Fruit fly (Drosophila melanogaster): ENCODE results near the gene Rim2.

The Rim2 gene

DNA sequence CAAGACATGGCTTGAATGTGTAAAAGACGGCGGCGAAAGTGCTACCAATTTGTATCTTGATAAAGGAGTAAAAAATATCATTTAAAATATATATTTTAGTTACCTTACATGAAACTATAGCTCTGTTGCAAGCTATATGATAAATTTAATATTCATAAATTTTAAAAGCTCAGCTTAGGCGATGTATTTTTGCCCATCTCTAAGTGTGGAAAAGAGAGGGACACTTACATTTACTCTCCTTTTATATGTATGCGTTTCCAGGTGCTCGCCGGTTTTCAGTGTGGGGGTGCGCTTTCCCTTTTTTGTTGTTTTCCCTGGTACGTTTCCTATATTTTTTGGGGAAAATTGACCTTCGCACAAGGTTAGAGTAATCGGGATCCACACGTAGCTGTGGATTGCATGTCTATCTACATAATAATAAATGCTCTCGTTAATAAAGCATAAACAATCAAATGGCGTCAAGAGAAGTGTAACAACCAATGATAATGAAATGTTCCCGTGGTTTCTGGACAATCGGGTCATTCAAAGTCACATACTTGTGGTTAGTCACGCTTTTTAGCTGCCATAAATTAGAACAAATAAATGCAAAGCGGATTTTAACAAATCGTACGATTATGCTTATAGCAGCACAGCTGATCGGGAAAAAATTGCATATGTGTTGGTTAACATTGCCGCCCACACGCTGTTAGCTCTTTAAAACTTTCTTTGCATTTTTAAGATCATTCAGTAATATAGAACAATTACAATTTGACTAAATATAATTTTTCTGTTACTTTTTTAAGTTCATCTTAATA, 3.8 kb upstream of the Rim2 start:
- TF ChIP-seq CTCF (optimal IDR thresholded peaks at IDR 0.05) (no peak), CG8478 (optimal IDR thresholded peaks at IDR 0.05) (no peak)

DNA sequence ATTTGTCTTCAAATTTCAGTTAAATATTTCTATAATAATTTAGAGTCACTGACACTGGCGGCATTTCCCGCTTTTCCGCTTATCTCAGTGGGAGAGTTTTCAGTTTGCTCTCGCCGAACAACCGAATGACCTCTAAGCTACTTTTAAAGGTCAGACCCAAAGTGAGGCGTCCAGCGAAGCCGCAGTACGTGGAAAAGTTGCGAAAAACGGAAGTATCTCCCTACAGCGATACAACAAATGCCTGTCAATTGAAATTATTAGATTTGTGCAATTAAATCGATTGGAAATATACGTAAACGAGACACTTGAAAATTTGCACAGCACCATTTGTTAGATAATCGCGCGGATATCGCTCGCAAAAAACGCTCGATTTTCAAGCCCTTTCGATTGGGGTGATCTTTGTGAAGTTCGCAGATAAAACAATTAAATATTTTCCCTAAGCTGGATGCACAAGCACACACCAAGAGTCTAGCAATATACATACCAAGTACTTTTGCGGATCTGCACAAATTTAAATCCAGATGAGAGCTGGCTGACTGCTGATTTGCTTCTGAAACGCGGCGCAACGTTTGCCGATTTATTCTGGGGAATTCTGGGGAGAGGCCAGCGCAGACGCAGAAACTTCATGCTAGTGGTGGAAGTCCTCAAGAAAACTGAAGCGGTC, 3.1 kb upstream of the Rim2 start:
- TF ChIP-seq CG8478 (optimal IDR thresholded peaks at IDR 0.05) (no peak), CTCF (optimal IDR thresholded peaks at IDR 0.05) (no peak)

DNA sequence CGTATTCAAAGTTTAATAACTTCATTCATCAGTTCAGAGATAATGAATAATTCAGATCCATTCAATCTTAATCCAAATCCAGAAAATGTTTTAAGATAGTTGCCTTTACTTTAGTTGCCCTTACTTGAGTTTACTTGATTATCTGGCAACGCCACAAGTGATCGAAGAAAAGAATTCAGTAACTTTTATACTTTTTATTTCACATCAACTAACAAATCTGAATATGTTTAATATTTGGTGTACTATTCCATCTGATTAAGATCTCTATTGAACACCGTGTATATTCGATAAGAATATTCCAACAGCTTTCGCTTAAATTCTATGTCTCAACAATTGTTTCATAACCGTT, 378 bp upstream of the Rim2 start:
- TF ChIP-seq CG8478 (optimal IDR thresholded peaks at IDR 0.05) (no peak), CTCF (optimal IDR thresholded peaks at IDR 0.05) (no peak)

DNA sequence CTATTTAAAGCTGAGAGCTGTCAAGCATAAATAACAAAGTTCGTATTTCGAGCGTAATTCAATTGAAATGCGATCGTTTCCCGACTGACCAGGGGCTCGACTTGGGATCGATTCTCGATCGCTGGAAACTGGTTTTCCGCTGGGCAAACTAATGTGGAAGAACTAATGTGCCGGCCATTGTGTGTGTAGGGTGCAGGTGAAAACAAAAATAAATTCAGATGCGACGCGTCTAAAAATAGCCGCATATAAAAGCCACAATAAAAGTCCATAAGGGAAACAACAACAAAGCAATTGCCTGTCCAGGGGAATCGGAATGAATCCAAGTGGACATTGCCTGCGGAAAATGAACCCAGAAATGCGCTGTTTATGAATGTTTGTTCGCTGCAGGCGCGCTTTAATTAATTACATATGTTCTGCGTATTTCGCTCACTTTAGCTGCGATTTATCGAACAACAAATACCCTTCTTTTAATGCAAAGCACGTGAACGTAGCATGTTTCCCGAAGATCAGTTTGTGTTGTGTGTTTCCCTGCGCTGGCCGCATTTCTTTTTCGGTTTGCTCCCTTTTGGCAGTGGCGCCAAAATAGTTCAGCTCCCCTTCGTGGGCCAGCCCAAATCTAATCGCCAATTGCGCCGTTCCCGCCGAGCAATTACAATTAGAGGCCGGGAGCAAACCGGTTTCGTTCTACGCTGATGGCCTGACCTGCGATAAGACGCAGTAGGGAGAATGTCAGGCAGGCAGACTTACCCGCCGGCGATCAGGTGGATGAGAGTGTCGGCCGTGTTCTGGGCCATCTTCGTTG, 852 bp downstream of the Rim2 start:
- TF ChIP-seq CG8478 (optimal IDR thresholded peaks at IDR 0.05) (no peak), CTCF (optimal IDR thresholded peaks at IDR 0.05) (no peak)

DNA sequence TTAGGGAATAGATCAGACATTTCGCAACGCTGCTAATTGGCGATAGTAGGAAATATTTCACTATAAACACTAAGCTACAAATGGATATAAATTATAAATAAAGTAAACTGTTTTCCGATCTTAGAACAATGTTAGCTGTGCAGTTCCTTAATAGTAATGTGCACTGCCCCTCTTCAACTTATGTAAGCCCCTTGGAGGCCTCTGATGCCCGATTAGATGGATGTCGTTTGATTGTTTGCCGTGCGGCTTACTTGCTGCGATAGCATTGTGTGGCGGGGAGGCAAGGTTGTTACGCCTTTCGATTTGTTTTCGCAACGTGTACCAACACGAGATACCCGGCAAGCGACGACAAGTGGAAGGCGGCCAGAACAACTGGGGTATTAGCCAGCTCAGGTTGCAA, 1.9 kb downstream of the Rim2 start:
- TF ChIP-seq CTCF (optimal IDR thresholded peaks at IDR 0.05) (no peak), CG8478 (optimal IDR thresholded peaks at IDR 0.05) (no peak)

DNA sequence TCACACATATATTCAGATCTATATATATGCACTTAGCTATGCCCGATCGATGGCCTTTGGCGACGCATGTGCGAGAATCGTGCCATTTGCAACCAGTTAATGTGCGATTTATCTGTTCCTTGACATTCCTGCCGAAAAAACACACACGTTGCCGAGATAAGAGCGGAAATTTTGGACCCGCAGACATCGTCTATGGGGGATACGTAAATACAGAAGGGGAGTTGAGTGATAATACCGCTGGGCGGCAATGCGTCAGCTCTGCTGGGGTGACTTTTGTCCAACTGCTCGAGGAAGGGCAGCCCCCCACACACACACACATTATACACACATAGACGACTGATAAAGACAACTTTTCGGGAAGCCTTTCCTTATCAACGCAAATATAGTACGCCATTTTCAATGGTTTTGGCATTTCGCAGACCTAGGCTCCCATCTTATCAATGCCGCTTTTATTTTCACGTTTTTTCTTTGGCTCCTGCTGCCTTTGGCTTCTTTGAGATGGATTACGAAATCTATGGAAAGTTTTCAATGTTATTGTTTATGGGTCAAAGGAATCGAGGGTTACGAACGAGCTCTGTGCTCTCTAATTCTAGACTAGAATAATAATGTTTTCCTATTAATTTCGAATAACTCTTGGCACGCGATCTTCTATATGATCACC, 3.2 kb downstream of the Rim2 start:
- TF ChIP-seq CTCF (optimal IDR thresholded peaks at IDR 0.05) (no peak), CG8478 (optimal IDR thresholded peaks at IDR 0.05) (no peak)

DNA sequence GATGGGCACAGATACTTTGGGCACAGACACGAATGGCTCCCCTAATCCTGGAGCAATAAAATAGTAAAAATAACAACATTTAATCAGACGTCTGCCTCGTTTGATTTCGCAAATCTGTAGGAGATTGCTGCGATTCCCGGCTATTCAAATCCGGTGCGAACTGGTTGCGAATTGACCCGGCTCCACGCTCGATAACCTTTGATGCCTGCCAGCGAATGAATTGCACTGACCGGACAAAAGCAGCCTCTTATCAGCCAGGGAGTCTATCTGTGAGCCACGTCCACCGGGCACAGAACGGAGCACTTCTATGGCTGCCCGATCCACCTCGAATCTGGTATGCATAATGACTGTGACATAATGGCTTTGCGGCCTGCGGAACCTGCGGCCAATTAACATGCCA, 4.2 kb downstream of the Rim2 start:
- no peak for TF ChIP-seq CTCF (optimal IDR thresholded peaks at IDR 0.05)
- TF ChIP-seq CG8478 (optimal IDR thresholded peaks at IDR 0.05): no peak

DNA sequence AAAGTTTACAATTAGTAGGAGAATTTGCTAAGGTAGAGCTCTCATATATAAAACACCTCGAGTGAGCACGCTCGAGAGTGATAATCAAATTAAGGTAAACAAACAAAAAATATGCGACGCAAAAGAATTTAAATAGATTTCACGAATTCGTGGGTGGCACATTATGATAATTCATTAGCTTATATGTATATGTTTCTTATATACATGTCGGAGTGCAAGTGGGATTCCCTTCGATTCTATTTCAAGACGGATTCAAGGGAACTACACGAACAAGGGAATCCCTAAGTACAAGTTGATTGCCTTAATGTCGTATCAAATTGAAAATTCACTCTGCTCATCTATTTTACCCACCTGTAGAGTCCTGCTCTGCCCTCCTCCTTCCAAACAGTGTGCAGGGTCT, 6.9 kb downstream of the Rim2 start:
- TF ChIP-seq CTCF (optimal IDR thresholded peaks at IDR 0.05) (no peak), CG8478 (optimal IDR thresholded peaks at IDR 0.05) (no peak)

DNA sequence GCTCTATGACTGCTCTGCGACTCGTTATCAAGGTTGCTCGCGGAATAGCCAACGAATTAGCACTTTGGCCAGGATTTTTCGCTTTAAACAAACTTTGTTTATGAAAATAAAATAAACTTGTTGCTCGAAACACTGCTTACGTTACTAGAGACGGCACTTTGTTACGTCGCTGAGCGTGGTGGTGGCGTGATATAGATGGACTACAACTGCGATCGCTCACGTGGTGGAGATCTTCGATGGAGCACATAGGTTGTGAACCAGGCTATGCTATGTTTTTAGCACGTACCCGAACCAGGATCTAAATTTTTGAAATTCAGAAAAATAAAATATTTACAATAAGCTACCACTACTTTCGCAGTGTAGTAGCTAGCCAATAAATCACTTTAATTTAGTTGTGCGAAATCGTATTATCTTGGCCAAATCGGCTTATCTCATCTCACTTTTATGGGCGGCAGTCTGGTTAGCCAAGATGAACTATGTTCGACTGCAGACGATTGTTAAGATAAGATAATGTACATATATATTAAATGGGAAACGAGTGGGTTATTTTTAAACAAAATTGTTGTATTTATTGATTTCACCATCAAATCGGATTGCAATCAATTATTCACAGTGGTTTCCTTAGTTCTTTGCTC, 8.4 kb downstream of the Rim2 start, which contains the start of gene frtz:
frtz (minus strand) TSS at position 153 of the 635 bp plus-strand sequence.
- TF ChIP-seq CTCF (optimal IDR thresholded peaks at IDR 0.05) (peak; percentile 81 to 84), CG8478 (optimal IDR thresholded peaks at IDR 0.05) (no peak)

DNA sequence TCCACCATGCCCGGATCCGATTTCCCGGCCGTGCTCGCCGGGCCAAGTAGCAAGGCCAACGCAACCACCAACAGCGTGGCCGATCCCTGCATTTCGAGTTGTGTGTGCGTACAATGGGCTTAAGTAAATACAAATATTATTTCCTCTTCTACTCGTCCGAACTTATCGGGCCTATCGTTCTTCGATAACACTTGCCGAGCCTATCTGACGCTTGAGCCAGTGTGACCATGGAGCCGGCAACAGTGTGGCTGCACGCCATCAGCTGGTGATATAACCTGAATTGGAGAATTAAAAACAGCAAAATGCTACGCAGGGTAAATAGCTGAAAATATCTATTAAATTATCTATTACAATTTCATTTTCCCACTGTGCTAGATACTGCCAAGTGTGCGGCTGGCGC, 14.0 kb downstream of the Rim2 start, which contains the start of the genes CG17660 and mRpL48:
CG17660 (minus strand) TSS at position 198 of the 400 bp plus-strand sequence.
mRpL48 (plus strand) TSS at position 239 of the 400 bp plus-strand sequence.
- TF ChIP-seq CG8478 (optimal IDR thresholded peaks at IDR 0.05) (no peak), CTCF (optimal IDR thresholded peaks at IDR 0.05) (no peak)

DNA sequence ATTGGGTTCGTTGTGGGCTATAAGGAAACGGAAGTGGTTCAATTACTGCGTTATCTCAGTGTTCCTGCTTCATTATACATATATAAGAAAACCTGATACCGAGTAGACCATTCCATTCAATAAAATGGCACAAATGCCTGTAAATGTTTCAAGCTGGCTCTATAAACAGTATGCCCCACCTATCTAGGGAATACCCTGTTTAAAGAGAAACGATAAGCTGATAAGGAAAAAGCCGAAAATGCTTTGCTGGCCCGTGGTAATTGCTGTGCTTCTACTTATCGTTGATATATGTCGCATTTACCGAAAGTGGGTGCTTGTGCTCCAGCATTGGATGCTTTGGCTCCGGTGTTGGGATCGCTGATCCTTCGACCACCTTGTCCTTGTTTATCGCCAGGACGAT, 14.9 kb downstream of the Rim2 start:
- TF ChIP-seq CG8478 (optimal IDR thresholded peaks at IDR 0.05) (no peak), CTCF (optimal IDR thresholded peaks at IDR 0.05) (no peak)

DNA sequence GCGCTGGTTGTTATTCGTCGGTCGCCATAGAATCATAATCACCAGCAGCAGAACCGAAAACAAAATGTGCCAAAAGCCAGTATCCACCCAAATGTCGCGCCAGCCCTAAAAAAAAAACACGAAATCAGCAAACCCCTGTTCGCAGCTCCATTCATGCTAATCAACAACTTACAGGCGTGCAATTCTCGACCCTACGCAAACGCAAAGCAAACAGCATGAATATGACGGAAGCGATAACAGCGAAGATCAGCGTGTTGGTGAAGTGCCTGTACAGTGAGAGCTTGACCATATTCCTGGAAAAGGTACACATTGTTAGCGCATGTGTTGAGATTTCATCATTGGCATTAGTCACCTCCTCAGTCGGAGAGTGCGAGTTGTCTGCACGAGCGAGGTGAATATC, 16.1 kb downstream of the Rim2 start:
- TF ChIP-seq CTCF (optimal IDR thresholded peaks at IDR 0.05) (no peak), CG8478 (optimal IDR thresholded peaks at IDR 0.05) (no peak)

DNA sequence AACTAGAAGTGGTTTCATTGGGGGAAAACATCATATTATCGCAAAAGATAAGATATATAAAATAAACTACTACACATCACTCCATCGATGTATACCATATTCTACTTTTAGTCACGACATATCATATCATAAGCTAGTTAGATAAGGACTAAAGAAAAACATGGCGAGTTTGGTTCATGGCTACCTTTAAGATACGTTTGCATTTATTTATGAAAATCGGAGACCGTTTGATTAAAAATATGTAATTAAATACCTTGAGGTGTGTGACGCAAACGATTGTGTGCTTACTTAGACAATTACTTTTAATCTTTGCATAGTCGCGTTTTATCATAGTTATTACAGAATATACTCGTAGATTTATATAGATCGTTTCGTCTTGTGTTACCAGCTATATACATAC, 17.2 kb downstream of the Rim2 start:
- TF ChIP-seq CG8478 (optimal IDR thresholded peaks at IDR 0.05) (no peak), CTCF (optimal IDR thresholded peaks at IDR 0.05) (no peak)

DNA sequence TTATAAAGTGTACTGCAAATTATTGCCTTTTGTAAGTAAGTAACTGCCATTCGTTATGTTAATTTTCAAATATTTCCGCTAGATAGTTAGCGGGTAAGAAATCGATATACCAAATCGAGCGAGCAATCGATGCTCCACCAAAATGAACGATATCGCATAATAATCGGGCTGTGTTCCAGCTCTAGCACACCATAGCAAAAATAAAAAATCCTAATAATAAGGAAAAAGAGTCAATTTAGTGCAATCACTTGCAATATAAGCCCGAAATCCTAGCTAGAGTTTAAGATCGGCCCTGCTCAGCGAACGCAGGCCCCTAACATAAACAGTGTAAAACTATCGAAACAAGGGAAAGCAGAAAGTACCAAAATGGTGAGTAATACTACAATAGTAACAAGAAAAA, 19.4 kb downstream of the Rim2 start, which contains the start of gene cpb:
cpb (plus strand) TSS at position 157 of the 400 bp plus-strand sequence.
- TF ChIP-seq CG8478 (optimal IDR thresholded peaks at IDR 0.05) (no peak), CTCF (optimal IDR thresholded peaks at IDR 0.05) (no peak)
